Fruit fly (Drosophila melanogaster) Kc167 (cell line): Measurements from ENCODE around the gene Blos2.

Source experiments
- h ChIP-seq: fragments of >200 bp; optimal IDR thresholded peaks from 3 replicates; lab custom pipeline; 2018; ENCODE audit warnings: missing external identifiers
- psq ChIP-seq: fragments of >200 bp; optimal IDR thresholded peaks from 2 replicates; lab custom pipeline; 2017; ENCODE audit warnings: missing external identifiers

DNA sequence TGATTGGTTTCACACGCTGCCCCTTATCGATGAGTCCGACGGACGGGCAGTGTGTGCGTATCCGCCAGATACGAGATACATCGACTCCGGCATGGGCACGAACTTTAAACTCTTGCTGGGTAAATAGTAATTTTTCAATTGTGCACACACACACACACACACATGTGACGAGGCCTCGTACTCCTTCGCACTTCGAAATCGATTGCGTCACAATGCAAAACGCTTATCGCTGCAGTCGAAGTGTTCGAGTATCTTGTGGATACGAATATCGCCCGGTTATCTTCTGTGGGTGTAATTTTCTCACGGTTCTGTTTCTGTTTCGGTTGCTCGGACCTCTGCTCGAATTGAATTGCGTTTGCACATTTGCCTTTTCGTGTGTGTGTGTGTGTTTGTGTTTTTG, 26.3 kb upstream of the Blos2 start:
- TF ChIP-seq h (lab: Kevin White, UChicago), result no peak
- no peak for TF ChIP-seq psq (lab: Kevin White, UChicago)
